Worm (Caenorhabditis elegans): ENCODE results near the gene acr-23.

acr-23 gene

DNA sequence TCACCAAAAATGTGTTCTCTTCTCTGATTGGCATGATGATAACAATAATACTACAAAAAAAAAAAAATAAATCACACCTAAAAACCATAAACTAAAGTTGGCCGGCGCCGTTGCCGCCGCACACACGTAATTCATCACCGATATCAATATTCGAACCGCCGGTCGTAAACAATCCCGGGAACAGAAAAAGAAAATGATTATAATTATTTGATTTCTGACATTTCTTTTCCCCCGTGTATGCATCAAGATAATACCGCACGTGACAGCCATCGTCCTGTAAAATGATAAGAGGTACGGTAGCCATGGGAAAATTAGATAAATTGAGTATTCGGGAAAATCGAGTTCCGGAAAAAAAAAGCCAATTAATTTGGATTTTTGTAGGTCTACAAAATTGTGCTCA is 37.7 kb upstream of the acr-23 start (continued):
- TF ChIP-seq ZK546.5 (tag; optimal IDR thresholded peaks at IDR 0.05): no peak
- TF ChIP-seq ceh-28 (tag; optimal IDR thresholded peaks at IDR 0.05): no peak
- no peak for TF ChIP-seq attf-4 (tag; optimal IDR thresholded peaks at IDR 0.05)
- TF ChIP-seq mep-1 (tag; optimal IDR thresholded peaks at IDR 0.05): peak; percentile 49

DNA sequence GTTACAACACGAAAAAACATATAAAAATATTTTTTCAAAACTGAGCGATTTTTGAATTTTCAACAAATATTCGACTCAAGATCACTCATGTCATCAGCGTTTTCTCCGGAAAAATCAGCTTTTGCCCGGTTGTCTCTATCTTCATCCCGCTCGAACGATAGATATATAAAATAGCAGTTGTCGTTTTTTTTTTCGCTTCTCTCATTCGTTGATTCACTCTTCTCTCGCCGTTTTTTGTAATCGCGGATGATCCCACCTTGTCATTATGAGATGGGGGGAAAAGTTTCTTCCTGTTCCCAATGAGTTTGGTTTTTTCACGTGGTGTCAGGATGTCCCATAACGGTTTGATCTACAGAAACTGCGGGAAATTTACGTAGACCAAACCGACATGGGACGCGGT is 35.9 kb upstream of the acr-23 start:
- TF ChIP-seq nhr-11 (tag; optimal IDR thresholded peaks at IDR 0.05) (peak; percentile 36), daf-16 (GFP tag; optimal IDR thresholded peaks at IDR 0.05) (peak in 1 of 2 experiments; percentile 43), daf-16 (tag; optimal IDR thresholded peaks at IDR 0.05) (no peak), mdt-29 (GFP tag; IDR thresholded peaks at IDR 0.05) (no peak), mdl-1 (tag; optimal IDR thresholded peaks at IDR 0.05) (peak in 1 of 2 experiments; percentile 19), hlh-11 (tag; optimal IDR thresholded peaks at IDR 0.05) (peak; percentile 34), nhr-25 (tag; optimal IDR thresholded peaks at IDR 0.05; ENCODE audit: borderline replicate concordance, insufficient read depth) (no peak)

ce11 chrV:3693657-3694056 is 34.3 kb upstream of the acr-23 start:
- TF ChIP-seq mxl-3 (GFP tag; optimal IDR thresholded peaks at IDR 0.05): peak; percentile 81
- TF ChIP-seq fkh-10 (GFP tag; optimal IDR thresholded peaks at IDR 0.05): no peak
- TF ChIP-seq nhr-28 (tag; optimal IDR thresholded peaks at IDR 0.05): peak; percentile 57

DNA sequence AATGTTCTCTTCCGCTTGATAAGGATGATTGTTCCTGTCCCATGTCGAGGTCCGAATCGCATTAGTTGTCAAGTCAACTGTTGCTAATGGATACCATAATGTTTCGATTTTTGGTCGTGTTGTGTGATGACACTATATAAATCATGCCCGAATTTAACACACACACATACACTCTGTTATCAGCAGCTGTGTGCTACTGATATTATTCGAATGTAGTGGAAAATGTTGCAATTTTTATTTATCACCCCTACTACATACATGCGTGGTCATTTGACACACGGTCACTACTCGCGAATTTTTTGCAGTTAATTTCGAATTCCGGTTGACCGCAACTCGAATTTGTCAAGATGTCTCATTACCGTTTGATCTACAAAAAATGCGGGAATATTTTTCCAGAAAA is 33.2 kb upstream of the acr-23 start:
- TF ChIP-seq R02D3.7 (tag; optimal IDR thresholded peaks at IDR 0.05) (no peak), hmg-1.1 (GFP tag; IDR thresholded peaks at IDR 0.05) (no peak), mxl-3 (GFP tag; optimal IDR thresholded peaks at IDR 0.05) (no peak), T26A8.4 (GFP tag; IDR thresholded peaks at IDR 0.05) (no peak), spr-3 (GFP tag; optimal IDR thresholded peaks at IDR 0.05) (no peak), rbr-2 (tag; optimal IDR thresholded peaks at IDR 0.05) (no peak), hlh-30 (tag; optimal IDR thresholded peaks at IDR 0.05; ENCODE audit: insufficient read depth) (peak; percentile 27), tra-1 (GFP tag; IDR thresholded peaks at IDR 0.05) (no peak), set-16 (GFP tag; IDR thresholded peaks at IDR 0.05) (no peak), arid-1 (GFP tag; conservative IDR thresholded peaks at IDR 0.05) (no peak), ceh-62 (tag; optimal IDR thresholded peaks at IDR 0.05) (no peak), zfp-3 (GFP tag; conservative IDR thresholded peaks at IDR 0.05) (no peak), nhr-25 (tag; optimal IDR thresholded peaks at IDR 0.05; ENCODE audit: borderline replicate concordance, insufficient read depth) (no peak), nhr-76 (tag; optimal IDR thresholded peaks at IDR 0.05) (no peak), lin-29 (GFP tag; IDR thresholded peaks at IDR 0.05) (no peak), D1046.2 (GFP tag; IDR thresholded peaks at IDR 0.05) (no peak), Y75B8A.6 (GFP tag; IDR thresholded peaks at IDR 0.05) (no peak), lin-38 (GFP tag; IDR thresholded peaks at IDR 0.05) (no peak), ztf-11 (tag; optimal IDR thresholded peaks at IDR 0.05) (no peak), ama-1 (optimal IDR thresholded peaks at IDR 0.05) (no peak), dve-1 (tag; optimal IDR thresholded peaks at IDR 0.05; ENCODE audit: insufficient read depth) (peak; percentile 1), nhr-237 (tag; optimal IDR thresholded peaks at IDR 0.05) (no peak), hlh-11 (tag; optimal IDR thresholded peaks at IDR 0.05) (peak; percentile 38), nhr-6 (tag; optimal IDR thresholded peaks at IDR 0.05) (no peak), tag-97 (GFP tag; IDR thresholded peaks at IDR 0.05) (no peak), nhr-28 (tag; optimal IDR thresholded peaks at IDR 0.05) (peak; percentile 85), nhr-11 (tag; optimal IDR thresholded peaks at IDR 0.05) (no peak), sdz-12 (GFP tag; optimal IDR thresholded peaks at IDR 0.05) (no peak), pha-4 (GFP tag; IDR thresholded peaks at IDR 0.05) (no peak), pha-4 (tag; optimal IDR thresholded peaks at IDR 0.05) (no peak), pqm-1 (tag; optimal IDR thresholded peaks at IDR 0.05) (peak; percentile 76), snpc-1.2 (GFP tag; IDR thresholded peaks at IDR 0.05) (no peak), nhr-10 (tag; optimal IDR thresholded peaks at IDR 0.05) (no peak), dmd-6 (GFP tag; IDR thresholded peaks at IDR 0.05) (peak; percentile 30; the same call in 1 of the 2 replicates), daf-16 (GFP tag; optimal IDR thresholded peaks at IDR 0.05) (no peak), daf-16 (tag; optimal IDR thresholded peaks at IDR 0.05) (peak; percentile 52), nhr-48 (tag; optimal IDR thresholded peaks at IDR 0.05) (no peak), unc-62 (GFP tag; optimal IDR thresholded peaks at IDR 0.05 in 1 of 2) (peak in 1 of 2 experiments; percentile 42), unc-62 (tag; optimal IDR thresholded peaks at IDR 0.05) (no peak), daf-19 (GFP tag; conservative IDR thresholded peaks at IDR 0.05) (no peak)

All from whole organism, L4 larva.